Worm (Caenorhabditis elegans) whole organism, L1 larva: ENCODE data around the gene gbh-2.
A peak's percentile ranks its signal among the peaks of the same experiment; 100 is the strongest.

Experiments
- C04F5.9 ChIP-seq: sonication (generic microtip); optimal IDR thresholded peaks from 2 replicates; lab custom pipeline; 2016; ENCODE audit warnings: missing genetic modification characterization, missing compliant biosample characterization
- C16A3.4 ChIP-seq: fragments of 150-350 bp; optimal IDR thresholded peaks from 2 replicates; lab custom pipeline; 2014; ENCODE audit warnings: missing biosample characterization, missing genetic modification characterization
- F16B12.6 ChIP-seq: fragments of 150-350 bp; optimal IDR thresholded peaks from 2 replicates; lab custom pipeline; 2014; ENCODE audit warnings: missing biosample characterization, missing genetic modification characterization
- Y116A8C.19 ChIP-seq: sonication (generic microtip); optimal IDR thresholded peaks from 2 replicates; lab custom pipeline; 2016; ENCODE audit warnings: missing compliant biosample characterization, missing genetic modification characterization, borderline replicate concordance
- alr-1 ChIP-seq: fragments of 200-800 bp; sonication (Bioruptor generic); optimal IDR thresholded peaks from 2 replicates; lab custom pipeline; 2018; ENCODE audit warnings: borderline replicate concordance, mild to moderate bottlenecking, missing genetic modification characterization, missing compliant biosample characterization
- aly-2 ChIP-seq: fragments of 150-350 bp; optimal IDR thresholded peaks from 2 replicates; lab custom pipeline; 2014; ENCODE audit warnings: missing biosample characterization, missing genetic modification characterization
- ama-1 ChIP-seq: fragments of 150-350 bp; optimal IDR thresholded peaks from 2 replicates; lab custom pipeline; 2014
- blmp-1 ChIP-seq: fragments of 150-350 bp; optimal IDR thresholded peaks from 2 replicates; lab custom pipeline; 2014; ENCODE audit warnings: missing biosample characterization, missing genetic modification characterization
- ceh-63 ChIP-seq: fragments of 200-800 bp; sonication (Bioruptor generic); optimal IDR thresholded peaks from 2 replicates; lab custom pipeline; 2018; ENCODE audit warnings: mild to moderate bottlenecking, missing genetic modification characterization, missing compliant biosample characterization
- ceh-8 ChIP-seq: fragments of 200-800 bp; sonication (Bioruptor generic); optimal IDR thresholded peaks from 2 replicates; lab custom pipeline; 2018; ENCODE audit warnings: mild to moderate bottlenecking, missing genetic modification characterization, moderate library complexity, missing compliant biosample characterization
- ceh-82 ChIP-seq, 3 experiments: fragments of 150-350 bp in 1 of 3; sonication (generic microtip) in 2 of 3; optimal IDR thresholded peaks; 2 replicates each; lab custom pipeline; 2014 to 2017; ENCODE audit warnings: missing biosample characterization in 3 of 3, missing genetic modification characterization in 3 of 3
- dsc-1 ChIP-seq: sonication (generic microtip); optimal IDR thresholded peaks from 2 replicates; lab custom pipeline; 2016; ENCODE audit warnings: mild to moderate bottlenecking, missing genetic modification characterization, missing compliant biosample characterization
- efl-1 ChIP-seq, 4 experiments: fragments of 150-350 bp; optimal IDR thresholded peaks in 3 of 4; peaks in 1 of 4; 1 replicate in 1 of 4; 2 replicates in 3 of 4; lab custom pipeline; 2014; ENCODE audit warnings: missing biosample characterization in 2 of 4, missing genetic modification characterization in 2 of 4, missing genetic modification reagents in 2 of 4
- efl-3 ChIP-seq: fragments of 200-800 bp; sonication (Bioruptor generic); optimal IDR thresholded peaks from 2 replicates; lab custom pipeline; 2018; ENCODE audit warnings: mild to moderate bottlenecking, missing genetic modification characterization, missing compliant biosample characterization
- egl-13 ChIP-seq: sonication (generic microtip); optimal IDR thresholded peaks from 2 replicates; lab custom pipeline; 2016; ENCODE audit warnings: missing genotype, missing genetic modification reagents, missing genetic modification characterization, missing compliant biosample characterization
- egl-27 ChIP-seq, 2 experiments: fragments of 150-350 bp in 1 of 2; sonication (generic microtip); optimal IDR thresholded peaks; 3 replicates each; lab custom pipeline; 2017 to 2018; ENCODE audit warnings: missing biosample characterization in 2 of 2, missing genetic modification characterization in 2 of 2, missing genetic modification reagents in 2 of 2
- elt-2 ChIP-seq: sonication (generic microtip); optimal IDR thresholded peaks from 2 replicates; lab custom pipeline; 2016; ENCODE audit warnings: missing genetic modification characterization, mild to moderate bottlenecking, inconsistent platforms, missing compliant biosample characterization, missing genetic modification reagents
- elt-3 ChIP-seq, 6 experiments: fragments of 150-350 bp in 1 of 6; sonication (generic microtip); optimal IDR thresholded peaks; 2 replicates each; lab custom pipeline; 2017 to 2018; ENCODE audit warnings: missing biosample characterization in 6 of 6, missing genetic modification characterization in 6 of 6, inconsistent platforms in 1 of 6
- ets-5 ChIP-seq: fragments of 200-800 bp; sonication (Bioruptor generic); IDR thresholded peaks from 2 replicates; pipeline ENCODE4 v1.3.6; 2022; ENCODE audit warnings: missing genetic modification characterization, missing compliant biosample characterization
- fkh-10 ChIP-seq: sonication (generic microtip); optimal IDR thresholded peaks from 2 replicates; lab custom pipeline; 2017; ENCODE audit warnings: missing biosample characterization, missing genetic modification reagents, missing genetic modification characterization
- fkh-8 ChIP-seq: sonication (generic microtip); optimal IDR thresholded peaks from 2 replicates; lab custom pipeline; 2016; ENCODE audit warnings: mild to moderate bottlenecking, missing genetic modification characterization, missing compliant biosample characterization
- grh-1 ChIP-seq: fragments of 200-800 bp; sonication (Bioruptor generic); IDR thresholded peaks from 2 replicates; pipeline ENCODE4 v1.3.6; 2022; ENCODE audit warnings: missing genetic modification reagents, missing genetic modification characterization, missing compliant biosample characterization
- hlh-17 ChIP-seq: fragments of 200-800 bp; sonication (Bioruptor generic); optimal IDR thresholded peaks from 2 replicates; lab custom pipeline; 2018; ENCODE audit warnings: missing genetic modification characterization, mild to moderate bottlenecking, missing compliant biosample characterization, moderate library complexity, borderline replicate concordance
- hlh-4 ChIP-seq: sonication (generic microtip); optimal IDR thresholded peaks from 2 replicates; lab custom pipeline; 2016; ENCODE audit warnings: mild to moderate bottlenecking, missing genetic modification characterization, missing compliant biosample characterization
- hpl-2 ChIP-seq: fragments of 150-350 bp; optimal IDR thresholded peaks from 2 replicates; lab custom pipeline; 2014; ENCODE audit warnings: missing biosample characterization, missing genetic modification reagents, missing genetic modification characterization
- isw-1 ChIP-seq: fragments of 200-800 bp; sonication (Bioruptor generic); IDR thresholded peaks from 2 replicates; pipeline ENCODE4 v1.3.6; 2022; ENCODE audit warnings: missing genetic modification characterization, missing compliant biosample characterization
- jun-1 ChIP-seq: fragments of 150-350 bp; optimal IDR thresholded peaks from 2 replicates; lab custom pipeline; 2014; ENCODE audit warnings: missing biosample characterization, missing genetic modification reagents, missing genetic modification characterization
- lin-14 ChIP-seq: fragments of 200-800 bp; sonication (Bioruptor generic); optimal IDR thresholded peaks from 2 replicates; lab custom pipeline; 2018; ENCODE audit warnings: mild to moderate bottlenecking, missing genetic modification characterization, moderate library complexity, missing compliant biosample characterization
- lin-35 ChIP-seq, 2 experiments: fragments of 150-350 bp; optimal IDR thresholded peaks; 2 replicates each; lab custom pipeline; 2014; ENCODE audit warnings: missing biosample characterization in 2 of 2, missing genetic modification characterization in 2 of 2, missing genetic modification reagents in 2 of 2
- lir-3 ChIP-seq: sonication (generic microtip); optimal IDR thresholded peaks from 2 replicates; lab custom pipeline; 2016; ENCODE audit warnings: mild to moderate bottlenecking, missing genetic modification characterization, moderate library complexity, missing compliant biosample characterization; ENCODE audit not compliant: poor library complexity
- lsy-2 ChIP-seq, 2 experiments: fragments of 150-350 bp; optimal IDR thresholded peaks; 2 replicates each; lab custom pipeline; 2014; ENCODE audit warnings: missing biosample characterization in 2 of 2, missing genetic modification characterization in 2 of 2
- mep-1 ChIP-seq: fragments of 150-350 bp; optimal IDR thresholded peaks from 2 replicates; lab custom pipeline; 2014; ENCODE audit warnings: missing biosample characterization, missing genetic modification characterization
- nhr-11 ChIP-seq: fragments of 150-350 bp; optimal IDR thresholded peaks from 2 replicates; lab custom pipeline; 2014; ENCODE audit warnings: missing biosample characterization, missing genetic modification characterization
- nhr-12 ChIP-seq: sonication (generic microtip); optimal IDR thresholded peaks from 2 replicates; lab custom pipeline; 2017; ENCODE audit warnings: missing biosample characterization, missing genetic modification characterization
- nhr-19 ChIP-seq: fragments of 200-800 bp; sonication (Bioruptor generic); conservative IDR thresholded peaks from 2 replicates; pipeline ENCODE4 v1.3.6; 2022; ENCODE audit warnings: missing genetic modification characterization, missing compliant biosample characterization
- nhr-20 ChIP-seq: sonication (generic microtip); optimal IDR thresholded peaks from 2 replicates; lab custom pipeline; 2016; ENCODE audit warnings: mild to moderate bottlenecking, missing genetic modification characterization, missing compliant biosample characterization
- nhr-76 ChIP-seq: sonication (generic microtip); optimal IDR thresholded peaks from 2 replicates; lab custom pipeline; 2017; ENCODE audit warnings: missing biosample characterization, missing genetic modification characterization
- nhr-84 ChIP-seq: sonication (generic microtip); optimal IDR thresholded peaks from 2 replicates; lab custom pipeline; 2017; ENCODE audit warnings: missing biosample characterization, missing genetic modification characterization
- nhr-90 ChIP-seq: sonication (generic microtip); optimal IDR thresholded peaks from 2 replicates; lab custom pipeline; 2016; ENCODE audit warnings: mild to moderate bottlenecking, missing genetic modification characterization, missing compliant biosample characterization; ENCODE audit not compliant: poor library complexity
- pag-3 ChIP-seq: sonication (generic microtip); optimal IDR thresholded peaks from 2 replicates; lab custom pipeline; 2017; ENCODE audit warnings: missing genetic modification characterization, mild to moderate bottlenecking, missing compliant biosample characterization, antibody characterized with exemption, borderline replicate concordance; ENCODE audit not compliant: insufficient read depth
- pax-3 ChIP-seq: fragments of 200-800 bp; sonication (Bioruptor generic); optimal IDR thresholded peaks from 2 replicates; lab custom pipeline; 2018; ENCODE audit warnings: mild to moderate bottlenecking, missing genetic modification characterization, moderate library complexity, missing compliant biosample characterization
- skn-1 ChIP-seq: fragments of 150-350 bp; optimal IDR thresholded peaks from 2 replicates; lab custom pipeline; 2014; ENCODE audit warnings: missing biosample characterization, missing genetic modification characterization
- snpc-4 ChIP-seq: fragments of 150-350 bp; optimal IDR thresholded peaks from 2 replicates; lab custom pipeline; 2014; ENCODE audit warnings: missing biosample characterization, missing genetic modification characterization
- sox-4 ChIP-seq: sonication (generic microtip); optimal IDR thresholded peaks from 2 replicates; lab custom pipeline; 2016; ENCODE audit warnings: missing genetic modification characterization, missing compliant biosample characterization
- sptf-1 ChIP-seq: fragments of 150-350 bp; optimal IDR thresholded peaks from 2 replicates; lab custom pipeline; 2014; ENCODE audit warnings: missing biosample characterization, missing genetic modification characterization
- sup-37 ChIP-seq: fragments of 200-800 bp; sonication (Bioruptor generic); optimal IDR thresholded peaks from 2 replicates; lab custom pipeline; 2018; ENCODE audit warnings: mild to moderate bottlenecking, missing genetic modification characterization, missing compliant biosample characterization
- tbx-2 ChIP-seq: sonication (generic microtip); optimal IDR thresholded peaks from 2 replicates; lab custom pipeline; 2016; ENCODE audit warnings: missing genetic modification characterization, missing compliant biosample characterization
- unc-130 ChIP-seq: fragments of 150-350 bp; optimal IDR thresholded peaks from 2 replicates; lab custom pipeline; 2017; ENCODE audit warnings: missing biosample characterization, missing genetic modification characterization, inconsistent platforms
- xbp-1 ChIP-seq: sonication (generic microtip); optimal IDR thresholded peaks from 2 replicates; lab custom pipeline; 2016; ENCODE audit warnings: missing genetic modification characterization, missing compliant biosample characterization
- zag-1 ChIP-seq: fragments of 150-350 bp; optimal IDR thresholded peaks from 2 replicates; lab custom pipeline; 2014; ENCODE audit warnings: missing biosample characterization, missing genetic modification characterization
- ztf-11 ChIP-seq, 2 experiments: sonication (generic microtip); optimal IDR thresholded peaks; 2 replicates each; lab custom pipeline; 2016 to 2017; ENCODE audit warnings: missing genetic modification characterization in 2 of 2, missing biosample characterization in 1 of 2, missing compliant biosample characterization in 1 of 2
- ztf-4 ChIP-seq: fragments of 150-350 bp; optimal IDR thresholded peaks from 2 replicates; lab custom pipeline; 2014; ENCODE audit warnings: missing biosample characterization, missing genetic modification characterization

gbh-2 gene

ce11 chrII:8442176-8442575, 43.5 kb upstream of the gbh-2 start:
- TF ChIP-seq nhr-19 (GFP tag; lab: Robert Waterston, UW) (peak; percentile 31), elt-2 (tag; lab: Kevin White, UChicago) (no peak), ceh-8 (GFP tag; lab: Kevin White, UChicago) (no peak), grh-1 (GFP tag; lab: Robert Waterston, UW) (no peak), pag-3 (tag; lab: Kevin White, UChicago) (no peak), lsy-2 (tag; optimal IDR thresholded peaks at IDR 0.05; lab: Kevin White, UChicago) (peak; percentile 85 to 95), fkh-8 (tag; lab: Kevin White, UChicago) (no peak), sox-4 (tag; lab: Kevin White, UChicago) (no peak), nhr-84 (tag; lab: Kevin White, UChicago) (no peak), ztf-11 (tag; optimal IDR thresholded peaks at IDR 0.05; lab: Kevin White, UChicago) (no peak), aly-2 (tag; lab: Kevin White, UChicago) (no peak), hlh-4 (no peak), lin-14 (GFP tag; lab: Kevin White, UChicago) (peak; percentile 48), nhr-12 (tag; lab: Kevin White, UChicago) (no peak), ama-1 (lab: Kevin White, UChicago) (no peak), zag-1 (tag; lab: Kevin White, UChicago) (no peak), hpl-2 (GFP tag; lab: Kevin White, UChicago) (no peak), elt-3 (tag; optimal IDR thresholded peaks at IDR 0.05; lab: Kevin White, UChicago) (peak in 2 of 6 experiments; percentile 9 to 46), mep-1 (tag; lab: Kevin White, UChicago) (peak; percentile 65), F16B12.6 (tag; lab: Kevin White, UChicago) (peak; percentile 90), nhr-20 (tag; lab: Kevin White, UChicago) (peak; percentile 60), efl-3 (GFP tag; lab: Kevin White, UChicago) (no peak), unc-130 (tag; lab: Kevin White, UChicago) (peak; percentile 35), ets-5 (no peak), hlh-17 (GFP tag; lab: Kevin White, UChicago) (no peak), isw-1 (GFP tag; lab: Robert Waterston, UW) (peak; percentile 8; the same call in 1 of the 2 replicates), nhr-76 (no peak), egl-13 (no peak), dsc-1 (tag; lab: Kevin White, UChicago) (no peak), sptf-1 (tag; lab: Kevin White, UChicago) (no peak), xbp-1 (tag; lab: Kevin White, UChicago) (peak; percentile 44), ztf-4 (tag; lab: Kevin White, UChicago) (no peak), efl-1 (optimal IDR thresholded peaks at IDR 0.05; lab: Kevin White, UChicago) (peak; percentile 50 to 61), efl-1 (GFP tag; optimal IDR thresholded peaks at IDR 0.05 in 1 of 2; lab: Kevin White, UChicago) (peak; percentile 56 to 88), sup-37 (GFP tag; lab: Kevin White, UChicago) (no peak), lir-3 (tag; lab: Kevin White, UChicago) (no peak), nhr-90 (peak; percentile 42), alr-1 (tag; lab: Kevin White, UChicago) (no peak), ceh-82 (tag; optimal IDR thresholded peaks at IDR 0.05; lab: Kevin White, UChicago) (peak; percentile 14 to 56 (median 37)), ceh-63 (no peak), nhr-11 (tag; lab: Kevin White, UChicago) (no peak), C16A3.4 (tag; lab: Kevin White, UChicago) (peak; percentile 2), pax-3 (no peak), skn-1 (peak; percentile 9), egl-27 (tag; optimal IDR thresholded peaks at IDR 0.05; lab: Kevin White, UChicago) (no peak), tbx-2 (tag; lab: Kevin White, UChicago) (peak; percentile 38), blmp-1 (tag; lab: Kevin White, UChicago) (peak; percentile 63), snpc-4 (tag; lab: Kevin White, UChicago) (peak; percentile 24), fkh-10 (GFP tag; lab: Kevin White, UChicago) (no peak), lin-35 (GFP tag; optimal IDR thresholded peaks at IDR 0.05; lab: Kevin White, UChicago) (peak; percentile 45 to 67), jun-1 (tag; lab: Kevin White, UChicago) (peak; percentile 26), Y116A8C.19 (tag; lab: Kevin White, UChicago) (no peak), C04F5.9 (no peak)
